Worm (Caenorhabditis elegans): ENCODE measurements around the gene F53B7.4.

ce11 chrV:11030675-11031074 lies 28.3 kb upstream of the F53B7.4 start:
- no peak for TF ChIP-seq elt-1 (tag; optimal IDR thresholded peaks at IDR 0.05)
- TF ChIP-seq ama-1 (optimal IDR thresholded peaks at IDR 0.05), result no peak

Measured in whole organism, L2 larva.